Worm (Caenorhabditis elegans): Measurements from ENCODE around the gene rha-1.

Gene rha-1

DNA sequence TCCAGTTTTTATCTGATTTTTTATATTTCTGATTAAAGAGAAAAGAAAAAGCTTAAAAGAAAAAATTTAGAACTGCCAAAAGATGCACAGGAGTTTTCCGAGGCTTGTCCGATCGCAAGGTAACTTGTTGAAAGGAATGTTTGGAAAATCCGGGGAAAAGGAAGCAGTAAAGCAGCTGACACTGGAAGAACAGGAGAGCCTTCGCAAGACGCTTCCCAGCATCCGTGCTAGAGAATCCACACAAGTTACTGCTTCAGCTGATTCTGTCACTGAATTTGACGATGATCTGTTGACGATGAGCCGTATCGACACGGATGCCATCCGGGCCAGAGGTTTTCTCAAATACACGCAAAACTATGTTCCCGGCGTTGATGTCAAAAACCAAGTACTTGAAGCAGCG is 46.3 kb upstream of the rha-1 start, which contains the start of gene mrpl-50 (continued):
- TF ChIP-seq rcor-1 (GFP tag; IDR thresholded peaks at IDR 0.05), result no peak
- no peak for TF ChIP-seq ztf-28 (GFP tag; IDR thresholded peaks at IDR 0.05)
- TF ChIP-seq unc-62 (GFP tag; optimal IDR thresholded peaks at IDR 0.05), result no peak
- no peak for TF ChIP-seq nhr-179 (tag; optimal IDR thresholded peaks at IDR 0.05)
- no peak for TF ChIP-seq attf-5 (GFP tag; optimal IDR thresholded peaks at IDR 0.05)
- no peak for TF ChIP-seq hmg-1.2 (GFP tag; IDR thresholded peaks at IDR 0.05)
- no peak for TF ChIP-seq ztf-3 (GFP tag; optimal IDR thresholded peaks at IDR 0.05)
- no peak for TF ChIP-seq lsy-27 (tag; optimal IDR thresholded peaks at IDR 0.05; ENCODE audit: borderline replicate concordance, insufficient read depth)
- no peak for TF ChIP-seq ets-4 (GFP tag; optimal IDR thresholded peaks at IDR 0.05)
- no peak for TF ChIP-seq K12H6.12 (tag; optimal IDR thresholded peaks at IDR 0.05)
- no peak for TF ChIP-seq F55B11.4 (tag; optimal IDR thresholded peaks at IDR 0.05; ENCODE audit: borderline replicate concordance, insufficient read depth)
- TF ChIP-seq bed-2 (GFP tag; IDR thresholded peaks at IDR 0.05), result no peak
- TF ChIP-seq F22D6.2 (tag; optimal IDR thresholded peaks at IDR 0.05), result no peak
- TF ChIP-seq dpl-1 (GFP tag; optimal IDR thresholded peaks at IDR 0.05), result no peak
- TF ChIP-seq akir-1 (GFP tag; optimal IDR thresholded peaks at IDR 0.05), result no peak
- TF ChIP-seq madf-6 (GFP tag; IDR thresholded peaks at IDR 0.05), result peak; percentile 65
- peak; percentile 9 for TF ChIP-seq chd-7 (tag; optimal IDR thresholded peaks at IDR 0.05)
- no peak for TF ChIP-seq athp-1 (tag; optimal IDR thresholded peaks at IDR 0.05)
- TF ChIP-seq atf-7 (tag; optimal IDR thresholded peaks at IDR 0.05), result no peak
- TF ChIP-seq rpc-1 (optimal IDR thresholded peaks at IDR 0.05), result no peak
- no peak for TF ChIP-seq rpc-1 (tag; optimal IDR thresholded peaks at IDR 0.05)
- TF ChIP-seq lag-1 (GFP tag; IDR thresholded peaks at IDR 0.05), result no peak
- TF ChIP-seq D2030.7 (GFP tag; IDR thresholded peaks at IDR 0.05), result no peak
- TF ChIP-seq tbp1 (GFP tag; optimal IDR thresholded peaks at IDR 0.05), result no peak
- no peak for TF ChIP-seq aptf-2 (GFP tag; conservative IDR thresholded peaks at IDR 0.05)
- no peak for TF ChIP-seq Y95B8A.8 (GFP tag; IDR thresholded peaks at IDR 0.05)
- TF ChIP-seq somi-1 (GFP tag; optimal IDR thresholded peaks at IDR 0.05), result no peak
- no peak for TF ChIP-seq cebp-2 (GFP tag; IDR thresholded peaks at IDR 0.05)
- no peak for TF ChIP-seq F37B4.10 (GFP tag; IDR thresholded peaks at IDR 0.05)
- no peak for TF ChIP-seq lin-54 (GFP tag; optimal IDR thresholded peaks at IDR 0.05)
- TF ChIP-seq F39B2.1 (GFP tag; IDR thresholded peaks at IDR 0.05), result 0 out of 2 replicates have a peak, but pooled peaks have one; percentile 57
- peak; percentile 20 for TF ChIP-seq dpff-1 (tag; optimal IDR thresholded peaks at IDR 0.05)
- no peak for TF ChIP-seq xnd-1 (tag; optimal IDR thresholded peaks at IDR 0.05)
- no peak for TF ChIP-seq egrh-3 (GFP tag; IDR thresholded peaks at IDR 0.05)
- TF ChIP-seq Y67H2A.10 (GFP tag; conservative IDR thresholded peaks at IDR 0.05), result no peak
- TF ChIP-seq efl-1 (GFP tag; optimal IDR thresholded peaks at IDR 0.05), result no peak
- TF ChIP-seq hlh-12 (tag; optimal IDR thresholded peaks at IDR 0.05), result no peak
- no peak for TF ChIP-seq ztf-25 (GFP tag; IDR thresholded peaks at IDR 0.05)
- peak; percentile 31 for TF ChIP-seq T26A5.8 (tag; optimal IDR thresholded peaks at IDR 0.05)
- no peak for TF ChIP-seq lsl-1 (GFP tag; optimal IDR thresholded peaks at IDR 0.05)
- no peak for TF ChIP-seq ccch-3 (GFP tag; optimal IDR thresholded peaks at IDR 0.05)
- no peak for TF ChIP-seq ceh-27 (GFP tag; optimal IDR thresholded peaks at IDR 0.05)
- no peak for TF ChIP-seq hlh-26 (GFP tag; conservative IDR thresholded peaks at IDR 0.05)
- no peak for TF ChIP-seq mel-28 (tag; optimal IDR thresholded peaks at IDR 0.05; ENCODE audit: borderline replicate concordance)
- TF ChIP-seq ztf-6 (GFP tag; IDR thresholded peaks at IDR 0.05), result no peak
- TF ChIP-seq fkh-3 (tag; optimal IDR thresholded peaks at IDR 0.05), result no peak
- TF ChIP-seq egl-18 (GFP tag; IDR thresholded peaks at IDR 0.05), result no peak
- no peak for TF ChIP-seq Y53F4B.3 (GFP tag; IDR thresholded peaks at IDR 0.05)
- TF ChIP-seq lin-35 (GFP tag; optimal IDR thresholded peaks at IDR 0.05), result no peak
- TF ChIP-seq ztf-22 (GFP tag; optimal IDR thresholded peaks at IDR 0.05), result no peak
- no peak for TF ChIP-seq zim-3 (tag; optimal IDR thresholded peaks at IDR 0.05)
